Fruit fly (Drosophila melanogaster): ENCODE data around the gene CG5276.

dm6 chr3R:11430307-11430706, 1.2 kb upstream of the CG5276 start:
- TF ChIP-seq wor (GFP tag; IDR thresholded peaks at IDR 0.05) (no peak), Gug (GFP tag; IDR thresholded peaks at IDR 0.05) (no peak), aop (GFP tag; IDR thresholded peaks at IDR 0.05) (no peak), pfk (GFP tag; optimal IDR thresholded peaks at IDR 0.05) (no peak), CG11456 (GFP tag; IDR thresholded peaks at IDR 0.05) (no peak), Rx (GFP tag; IDR thresholded peaks at IDR 0.05) (no peak), HmgD (GFP tag; optimal IDR thresholded peaks at IDR 0.05) (no peak), Hr78 (GFP tag; optimal IDR thresholded peaks at IDR 0.05) (no peak), CG13123 (GFP tag; optimal IDR thresholded peaks at IDR 0.05) (no peak), CG14667 (GFP tag; IDR thresholded peaks at IDR 0.05) (no peak), pan (optimal IDR thresholded peaks at IDR 0.05) (no peak), pan (GFP tag; optimal IDR thresholded peaks at IDR 0.05 in 1 of 2, IDR thresholded peaks at IDR 0.05 in 1 of 2) (no peak)

Measured in whole organism, embryonic.